Worm (Caenorhabditis elegans): ENCODE results near the gene Y69H2.15.

Gene Y69H2.15

ce11 chrV:18664026-18664425 is 37.4 kb upstream of the Y69H2.15 start, which contains the start of gene Y69H2.3:
Gene Y69H2.3, minus strand, starts transcription at chrV:18664126.
- TF ChIP-seq pha-4 (tag; optimal IDR thresholded peaks at IDR 0.05) (no peak), ham-2 (GFP tag; optimal IDR thresholded peaks at IDR 0.05) (no peak), nhr-237 (tag; optimal IDR thresholded peaks at IDR 0.05) (no peak), mab-5 (tag; optimal IDR thresholded peaks at IDR 0.05) (no peak), nhr-2 (tag; optimal IDR thresholded peaks at IDR 0.05) (no peak), lsy-2 (tag; optimal IDR thresholded peaks at IDR 0.05) (no peak), nhr-12 (tag; optimal IDR thresholded peaks at IDR 0.05) (no peak), M03D4.4 (tag; optimal IDR thresholded peaks at IDR 0.05) (no peak), bed-3 (GFP tag; optimal IDR thresholded peaks at IDR 0.05) (no peak), blmp-1 (tag; optimal IDR thresholded peaks at IDR 0.05) (no peak), mep-1 (tag; optimal IDR thresholded peaks at IDR 0.05) (no peak), flh-1 (GFP tag; optimal IDR thresholded peaks at IDR 0.05) (no peak), nhr-76 (tag; optimal IDR thresholded peaks at IDR 0.05) (no peak), lin-13 (tag; optimal IDR thresholded peaks at IDR 0.05) (no peak), tbx-8 (GFP tag; optimal IDR thresholded peaks at IDR 0.05) (no peak), drap-1 (GFP tag; optimal IDR thresholded peaks at IDR 0.05) (no peak)

ce11 chrV:18662333-18662732 is 35.7 kb upstream of the Y69H2.15 start:
- TF ChIP-seq elt-1 (tag; optimal IDR thresholded peaks at IDR 0.05; ENCODE audit: borderline replicate concordance, insufficient read depth) (no peak), unc-62 (GFP tag; optimal IDR thresholded peaks at IDR 0.05) (no peak), mab-5 (tag; optimal IDR thresholded peaks at IDR 0.05) (no peak), drap-1 (GFP tag; optimal IDR thresholded peaks at IDR 0.05) (no peak), mls-2 (tag; optimal IDR thresholded peaks at IDR 0.05) (no peak), lin-13 (tag; optimal IDR thresholded peaks at IDR 0.05) (no peak), M03D4.4 (tag; optimal IDR thresholded peaks at IDR 0.05) (no peak), lsy-2 (tag; optimal IDR thresholded peaks at IDR 0.05) (no peak), cnd-1 (tag; optimal IDR thresholded peaks at IDR 0.05) (no peak)

- TF ChIP-seq mls-2 (tag; optimal IDR thresholded peaks at IDR 0.05) (no peak), ztf-11 (tag; optimal IDR thresholded peaks at IDR 0.05) (no peak), elt-1 (tag; optimal IDR thresholded peaks at IDR 0.05; ENCODE audit: borderline replicate concordance, insufficient read depth) (no peak), M03D4.4 (tag; optimal IDR thresholded peaks at IDR 0.05) (no peak), nhr-28 (tag; optimal IDR thresholded peaks at IDR 0.05) (no peak), lsy-2 (tag; optimal IDR thresholded peaks at IDR 0.05) (no peak)
Observed at ce11 chrV:18658914-18659313, 32.2 kb upstream of the Y69H2.15 start.

ce11 chrV:18657391-18657790 is 30.7 kb upstream of the Y69H2.15 start:
- TF ChIP-seq ces-1 (GFP tag; optimal IDR thresholded peaks at IDR 0.05) (no peak), elt-3 (tag; optimal IDR thresholded peaks at IDR 0.05) (no peak), ceh-43 (GFP tag; optimal IDR thresholded peaks at IDR 0.05) (no peak)

ce11 chrV:18656363-18656762 is 29.7 kb upstream of the Y69H2.15 start:
- TF ChIP-seq mab-5 (tag; optimal IDR thresholded peaks at IDR 0.05) (no peak), ces-1 (GFP tag; optimal IDR thresholded peaks at IDR 0.05) (no peak), nhr-28 (tag; optimal IDR thresholded peaks at IDR 0.05) (no peak)

ce11 chrV:18650043-18650442 is 23.4 kb upstream of the Y69H2.15 start, which contains the start of gene egas-2:
Gene egas-2, plus strand, starts transcription at chrV:18650343.
- TF ChIP-seq elt-3 (tag; optimal IDR thresholded peaks at IDR 0.05): no peak
- TF ChIP-seq elt-1 (tag; optimal IDR thresholded peaks at IDR 0.05; ENCODE audit: borderline replicate concordance, insufficient read depth): no peak
- TF ChIP-seq mab-5 (tag; optimal IDR thresholded peaks at IDR 0.05): no peak
- TF ChIP-seq nhr-28 (tag; optimal IDR thresholded peaks at IDR 0.05): no peak
- TF ChIP-seq cnd-1 (tag; optimal IDR thresholded peaks at IDR 0.05): no peak
- no peak for TF ChIP-seq snpc-4 (tag; optimal IDR thresholded peaks at IDR 0.05)
- TF ChIP-seq ceh-39 (tag; optimal IDR thresholded peaks at IDR 0.05): no peak
- TF ChIP-seq nhr-2 (tag; optimal IDR thresholded peaks at IDR 0.05): no peak
- TF ChIP-seq bed-3 (GFP tag; optimal IDR thresholded peaks at IDR 0.05): no peak
- TF ChIP-seq flh-1 (GFP tag; optimal IDR thresholded peaks at IDR 0.05): no peak
- no peak for TF ChIP-seq nhr-237 (tag; optimal IDR thresholded peaks at IDR 0.05)
- no peak for TF ChIP-seq tbx-8 (GFP tag; optimal IDR thresholded peaks at IDR 0.05)
- TF ChIP-seq ces-1 (GFP tag; optimal IDR thresholded peaks at IDR 0.05): no peak
- TF ChIP-seq nhr-12 (tag; optimal IDR thresholded peaks at IDR 0.05): no peak
- no peak for TF ChIP-seq mep-1 (tag; optimal IDR thresholded peaks at IDR 0.05)

ce11 chrV:18644258-18644657 is 17.6 kb upstream of the Y69H2.15 start:
- TF ChIP-seq sem-2 (GFP tag; optimal IDR thresholded peaks at IDR 0.05): no peak
- TF ChIP-seq cnd-1 (tag; optimal IDR thresholded peaks at IDR 0.05): no peak
- TF ChIP-seq nhr-12 (tag; optimal IDR thresholded peaks at IDR 0.05): no peak
- no peak for TF ChIP-seq mab-5 (tag; optimal IDR thresholded peaks at IDR 0.05)
- TF ChIP-seq ceh-43 (GFP tag; optimal IDR thresholded peaks at IDR 0.05): no peak
- TF ChIP-seq hlh-1 (tag; optimal IDR thresholded peaks at IDR 0.05): no peak
- no peak for TF ChIP-seq nhr-76 (tag; optimal IDR thresholded peaks at IDR 0.05)
- TF ChIP-seq M03D4.4 (tag; optimal IDR thresholded peaks at IDR 0.05): no peak
- no peak for TF ChIP-seq zip-8 (tag; optimal IDR thresholded peaks at IDR 0.05)
- no peak for TF ChIP-seq bed-3 (GFP tag; optimal IDR thresholded peaks at IDR 0.05)
- no peak for TF ChIP-seq sptf-1 (tag; optimal IDR thresholded peaks at IDR 0.05)
- no peak for TF ChIP-seq snpc-4 (tag; optimal IDR thresholded peaks at IDR 0.05)
- no peak for TF ChIP-seq unc-120 (tag; optimal IDR thresholded peaks at IDR 0.05; ENCODE audit: poor library complexity, severe bottlenecking)
- TF ChIP-seq ztf-11 (tag; optimal IDR thresholded peaks at IDR 0.05): no peak
- TF ChIP-seq mls-2 (tag; optimal IDR thresholded peaks at IDR 0.05): no peak

All from whole organism, mixed stage, embryonic.